Fruit fly (Drosophila melanogaster) whole organism, prepupa: Measurements from ENCODE around the gene CG42655.

Experiments
- Blimp-1 ChIP-seq: fragments of 200-800 bp; sonication (Bioruptor generic); optimal IDR thresholded peaks from 3 replicates; lab custom pipeline; 2017; ENCODE audit warnings: missing biosample characterization, missing genetic modification characterization, mild to moderate bottlenecking, moderate library complexity, missing genetic modification reagents
- CG10669 ChIP-seq: fragments of 200-800 bp; sonication (Bioruptor generic); optimal IDR thresholded peaks from 3 replicates; lab custom pipeline; 2018; ENCODE audit warnings: missing biosample characterization, mild to moderate bottlenecking, missing genetic modification characterization, moderate library complexity
- CG11294 ChIP-seq: fragments of 200-800 bp; sonication (Bioruptor generic); IDR thresholded peaks from 2 replicates; pipeline ENCODE4 v1.3.6; 2022; ENCODE audit warnings: missing biosample characterization, missing genetic modification characterization
- CG11902 ChIP-seq: fragments of 200-800 bp; sonication (Bioruptor generic); optimal IDR thresholded peaks from 3 replicates; lab custom pipeline; 2016; ENCODE audit warnings: missing biosample characterization, missing genetic modification characterization
- CG16779 ChIP-seq: fragments of 200-800 bp; sonication (Bioruptor generic); optimal IDR thresholded peaks from 3 replicates; lab custom pipeline; 2017; ENCODE audit warnings: missing biosample characterization, mild to moderate bottlenecking, missing genetic modification characterization
- CG3032 ChIP-seq: fragments of 200-800 bp; optimal IDR thresholded peaks from 2 replicates; lab custom pipeline; 2019; ENCODE audit warnings: missing biosample characterization, mild to moderate bottlenecking, missing genetic modification characterization, moderate library complexity
- CG31627 ChIP-seq: fragments of 200-800 bp; sonication (Bioruptor generic); optimal IDR thresholded peaks from 3 replicates; lab custom pipeline; 2016; ENCODE audit warnings: missing biosample characterization, missing genetic modification characterization
- CG32006 ChIP-seq: fragments of 200-800 bp; sonication (Bioruptor generic); optimal IDR thresholded peaks from 3 replicates; lab custom pipeline; 2017; ENCODE audit warnings: missing biosample characterization, mild to moderate bottlenecking, missing genetic modification characterization
- CG3919 ChIP-seq: fragments of 200-800 bp; sonication (Bioruptor generic); optimal IDR thresholded peaks from 3 replicates; lab custom pipeline; 2016; ENCODE audit warnings: missing biosample characterization, missing genetic modification characterization
- CG4318 ChIP-seq: fragments of 200-800 bp; sonication (Bioruptor generic); optimal IDR thresholded peaks from 3 replicates; lab custom pipeline; 2017; ENCODE audit warnings: missing biosample characterization, mild to moderate bottlenecking, missing genetic modification characterization
- CG6163 ChIP-seq: fragments of 200-800 bp; sonication (Bioruptor generic); IDR thresholded peaks from 3 replicates; pipeline ENCODE4 v1.3.6; 2022; ENCODE audit warnings: missing biosample characterization, missing genetic modification characterization
- CG6276 ChIP-seq: fragments of 200-800 bp; sonication (Bioruptor generic); optimal IDR thresholded peaks from 2 replicates; lab custom pipeline; 2017; ENCODE audit warnings: missing biosample characterization, mild to moderate bottlenecking, missing genetic modification characterization
- CG6792 ChIP-seq: fragments of 200-800 bp; sonication (Bioruptor generic); optimal IDR thresholded peaks from 3 replicates; lab custom pipeline; 2016; ENCODE audit warnings: missing biosample characterization, missing genetic modification characterization
- CG6854 ChIP-seq: fragments of 200-800 bp; sonication (Bioruptor generic); optimal IDR thresholded peaks from 2 replicates; lab custom pipeline; 2017; ENCODE audit warnings: missing biosample characterization, mild to moderate bottlenecking, missing genetic modification characterization
- CG7368 ChIP-seq: fragments of 200-800 bp; sonication (Bioruptor generic); optimal IDR thresholded peaks from 3 replicates; lab custom pipeline; 2016; ENCODE audit warnings: missing biosample characterization, missing genetic modification characterization
- CG8119 ChIP-seq: fragments of 200-800 bp; sonication (Bioruptor generic); IDR thresholded peaks from 3 replicates; pipeline ENCODE4 v1.3.6; 2022; ENCODE audit warnings: missing biosample characterization, missing genetic modification characterization
- CG8319 ChIP-seq: fragments of 200-800 bp; sonication (Bioruptor generic); optimal IDR thresholded peaks from 3 replicates; lab custom pipeline; 2016; ENCODE audit warnings: missing biosample characterization, missing genetic modification characterization
- CG8632 ChIP-seq: fragments of 200-800 bp; sonication (Bioruptor generic); optimal IDR thresholded peaks from 3 replicates; lab custom pipeline; 2016; ENCODE audit warnings: missing biosample characterization, missing genetic modification characterization
- CG9139 ChIP-seq: fragments of 200-800 bp; sonication (Bioruptor generic); optimal IDR thresholded peaks from 3 replicates; lab custom pipeline; 2017; ENCODE audit warnings: missing biosample characterization, mild to moderate bottlenecking, missing genetic modification characterization
- Eip93F ChIP-seq: fragments of 200-800 bp; sonication (Bioruptor generic); optimal IDR thresholded peaks from 2 replicates; lab custom pipeline; 2016; ENCODE audit warnings: missing biosample characterization, mild to moderate bottlenecking, missing genetic modification characterization
- Ets21C ChIP-seq: fragments of 200-800 bp; sonication (Bioruptor generic); optimal IDR thresholded peaks from 3 replicates; lab custom pipeline; 2016; ENCODE audit warnings: missing biosample characterization, missing genetic modification characterization
- Ets96B ChIP-seq: fragments of 200-800 bp; optimal IDR thresholded peaks from 2 replicates; lab custom pipeline; 2019; ENCODE audit warnings: missing biosample characterization, mild to moderate bottlenecking, missing genetic modification characterization, moderate library complexity
- Gug ChIP-seq: fragments of 200-800 bp; sonication (Bioruptor generic); IDR thresholded peaks from 2 replicates; pipeline ENCODE4 v1.3.6; 2022; ENCODE audit warnings: missing biosample characterization, missing genetic modification characterization
- Hr38 ChIP-seq: sonication (Bioruptor generic); optimal IDR thresholded peaks from 2 replicates; lab custom pipeline; 2016; ENCODE audit warnings: missing biosample characterization, missing genetic modification characterization
- Hr4 ChIP-seq: fragments of 200-800 bp; sonication (Bioruptor generic); optimal IDR thresholded peaks from 3 replicates; lab custom pipeline; 2016; ENCODE audit warnings: missing biosample characterization, missing genetic modification characterization
- Lpt ChIP-seq: fragments of 200-800 bp; sonication (Bioruptor generic); optimal IDR thresholded peaks from 3 replicates; lab custom pipeline; 2016; ENCODE audit warnings: missing biosample characterization, missing genetic modification characterization
- Met ChIP-seq: fragments of 200-800 bp; sonication (Bioruptor generic); optimal IDR thresholded peaks from 3 replicates; lab custom pipeline; 2016; ENCODE audit warnings: missing biosample characterization, missing genetic modification characterization
- OdsH ChIP-seq: fragments of 200-800 bp; sonication (Bioruptor generic); optimal IDR thresholded peaks from 3 replicates; lab custom pipeline; 2016; ENCODE audit warnings: missing biosample characterization, missing genetic modification characterization
- Smox ChIP-seq: fragments of 200-800 bp; sonication (Bioruptor generic); optimal IDR thresholded peaks from 3 replicates; lab custom pipeline; 2016; ENCODE audit warnings: missing biosample characterization, missing genetic modification characterization
- Sox102F ChIP-seq: fragments of 200-800 bp; sonication (Bioruptor generic); optimal IDR thresholded peaks from 2 replicates; lab custom pipeline; 2016; ENCODE audit warnings: missing biosample characterization, mild to moderate bottlenecking, missing genetic modification characterization
- Sox14 ChIP-seq: fragments of 200-800 bp; sonication (Bioruptor generic); optimal IDR thresholded peaks from 3 replicates; lab custom pipeline; 2016; ENCODE audit warnings: missing biosample characterization, missing genetic modification characterization
- Sox15 ChIP-seq: fragments of 200-800 bp; sonication (Bioruptor generic); optimal IDR thresholded peaks from 3 replicates; lab custom pipeline; 2016; ENCODE audit warnings: missing biosample characterization, missing genetic modification characterization
- cyc ChIP-seq: fragments of 200-800 bp; sonication (Bioruptor generic); optimal IDR thresholded peaks from 3 replicates; lab custom pipeline; 2016; ENCODE audit warnings: missing biosample characterization, missing genetic modification characterization
- dac ChIP-seq: fragments of 200-800 bp; sonication (Bioruptor generic); optimal IDR thresholded peaks from 2 replicates; lab custom pipeline; 2017; ENCODE audit warnings: missing biosample characterization, mild to moderate bottlenecking, missing genetic modification characterization
- dsx ChIP-seq: fragments of 200-800 bp; optimal IDR thresholded peaks from 3 replicates; lab custom pipeline; 2019; ENCODE audit warnings: missing biosample characterization, mild to moderate bottlenecking, missing genetic modification characterization, moderate library complexity; ENCODE audit not compliant: poor library complexity, severe bottlenecking
- eg ChIP-seq: fragments of 200-800 bp; sonication (Bioruptor generic); IDR thresholded peaks from 3 replicates; pipeline ENCODE4 v1.3.6; 2022; ENCODE audit warnings: missing biosample characterization, missing genetic modification characterization
- esn ChIP-seq: fragments of 200-800 bp; sonication (Bioruptor generic); optimal IDR thresholded peaks from 2 replicates; lab custom pipeline; 2016; ENCODE audit warnings: missing biosample characterization, mild to moderate bottlenecking, missing genetic modification characterization, moderate library complexity
- fd85E ChIP-seq: fragments of 200-800 bp; sonication (Bioruptor generic); optimal IDR thresholded peaks from 3 replicates; lab custom pipeline; 2016; ENCODE audit warnings: missing biosample characterization, missing genetic modification characterization
- fkh ChIP-seq: fragments of 200-800 bp; sonication (Bioruptor generic); optimal IDR thresholded peaks from 3 replicates; lab custom pipeline; 2017; ENCODE audit warnings: missing biosample characterization, mild to moderate bottlenecking, missing genetic modification characterization, moderate library complexity
- lz ChIP-seq: fragments of 200-800 bp; sonication (Bioruptor generic); optimal IDR thresholded peaks from 3 replicates; lab custom pipeline; 2016; ENCODE audit warnings: missing biosample characterization, missing genetic modification characterization
- net ChIP-seq: fragments of 200-800 bp; sonication (Bioruptor generic); optimal IDR thresholded peaks from 3 replicates; lab custom pipeline; 2016; ENCODE audit warnings: missing biosample characterization, missing genetic modification characterization
- pdm3 ChIP-seq: fragments of 200-800 bp; sonication (Bioruptor generic); optimal IDR thresholded peaks from 3 replicates; lab custom pipeline; 2016; ENCODE audit warnings: missing biosample characterization, missing genetic modification characterization
- salr ChIP-seq, 2 experiments: fragments of 200-800 bp; sonication (Bioruptor generic); optimal IDR thresholded peaks; 3 replicates each; lab custom pipeline; 2016 to 2018; ENCODE audit warnings: missing biosample characterization in 2 of 2, missing genetic modification characterization in 2 of 2, mild to moderate bottlenecking in 1 of 2
- spab ChIP-seq: fragments of 200-800 bp; sonication (Bioruptor generic); optimal IDR thresholded peaks from 2 replicates; lab custom pipeline; 2017; ENCODE audit warnings: missing biosample characterization, mild to moderate bottlenecking, missing genetic modification characterization, missing genetic modification reagents
- ss ChIP-seq, 2 experiments: fragments of 200-800 bp; sonication (Bioruptor generic); optimal IDR thresholded peaks; 2 replicates in 1 of 2; 3 replicates in 1 of 2; lab custom pipeline; 2017 to 2018; ENCODE audit warnings: mild to moderate bottlenecking in 2 of 2, missing biosample characterization in 2 of 2, missing genetic modification characterization in 2 of 2, moderate library complexity in 1 of 2
- svp ChIP-seq: fragments of 200-800 bp; sonication (Bioruptor generic); peaks from one replicate; lab custom pipeline; 2016; ENCODE audit warnings: missing biosample characterization, missing genetic modification characterization
- topi ChIP-seq: fragments of 200-800 bp; sonication (Bioruptor generic); optimal IDR thresholded peaks from 3 replicates; lab custom pipeline; 2016; ENCODE audit warnings: missing biosample characterization, missing genetic modification characterization

CG42655 gene

dm6 chr3L:19929719-19930334 lies 23.7 kb downstream of the CG42655 start (continued):
- no peak for TF ChIP-seq CG11294 (GFP tag; lab: Robert Waterston, UW)
- no peak for TF ChIP-seq Ets21C
- no peak for TF ChIP-seq Hr38 (GFP tag; lab: Kevin White, UChicago)
- no peak for TF ChIP-seq CG31627 (GFP tag; lab: Kevin White, UChicago)
- no peak for TF ChIP-seq topi (GFP tag; lab: Kevin White, UChicago)
- no peak for TF ChIP-seq dsx (GFP tag; lab: Kevin White, UChicago)
- no peak for TF ChIP-seq CG10669 (GFP tag; lab: Kevin White, UChicago)
- TF ChIP-seq Hr4 (GFP tag; lab: Kevin White, UChicago): no peak
- TF ChIP-seq Sox15 (GFP tag; lab: Kevin White, UChicago): no peak
- peak; percentile 37 for TF ChIP-seq fkh (GFP tag; lab: Kevin White, UChicago)

dm6 chr3L:19929051-19929718 lies 24.3 kb downstream of the CG42655 start:
- peak; percentile 36 for TF ChIP-seq OdsH (GFP tag; lab: Kevin White, UChicago)
- no peak for TF ChIP-seq Ets96B (tag; lab: Kevin White, UChicago)
- TF ChIP-seq dsx (GFP tag; lab: Kevin White, UChicago): peak; percentile 82
- TF ChIP-seq Eip93F: no peak
- TF ChIP-seq CG6792: no peak
- TF ChIP-seq CG10669 (GFP tag; lab: Kevin White, UChicago): peak; percentile 11
- TF ChIP-seq CG4318 (GFP tag; lab: Kevin White, UChicago): no peak
- no peak for TF ChIP-seq CG11294 (GFP tag; lab: Robert Waterston, UW)
- TF ChIP-seq CG3032: no peak
- TF ChIP-seq CG7368 (GFP tag; lab: Kevin White, UChicago): peak; percentile 17
- peak; percentile 34 for TF ChIP-seq lz
- TF ChIP-seq topi (GFP tag; lab: Kevin White, UChicago): peak; percentile 35
- no peak; the same call in 2 of the 3 replicates for TF ChIP-seq eg (GFP tag; lab: Robert Waterston, UW)
- TF ChIP-seq fkh (GFP tag; lab: Kevin White, UChicago): no peak
- TF ChIP-seq ss (GFP tag; optimal IDR thresholded peaks at IDR 0.05; lab: Kevin White, UChicago): peak; percentile 45 to 55
- TF ChIP-seq Sox102F (GFP tag; lab: Kevin White, UChicago): no peak
- TF ChIP-seq CG9139 (GFP tag; lab: Kevin White, UChicago): no peak
- peak; percentile 48 for TF ChIP-seq Smox (GFP tag; lab: Kevin White, UChicago)
- TF ChIP-seq dac: no peak
- peak; percentile 33 for TF ChIP-seq Sox14 (GFP tag; lab: Kevin White, UChicago)
- no peak for TF ChIP-seq spab
- TF ChIP-seq svp: peak; percentile 38
- no peak for TF ChIP-seq CG8119 (GFP tag; lab: Robert Waterston, UW)
- TF ChIP-seq CG16779 (tag; lab: Kevin White, UChicago): peak; percentile 32
- TF ChIP-seq Lpt (GFP tag; lab: Kevin White, UChicago): peak; percentile 33
- peak; percentile 30 for TF ChIP-seq Met
- TF ChIP-seq CG31627 (GFP tag; lab: Kevin White, UChicago): peak; percentile 30
- peak; percentile 16 for TF ChIP-seq CG32006 (GFP tag; lab: Kevin White, UChicago)
- no peak for TF ChIP-seq CG11902 (GFP tag; lab: Kevin White, UChicago)
- TF ChIP-seq fd85E (GFP tag; lab: Kevin White, UChicago): no peak
- TF ChIP-seq Sox15 (GFP tag; lab: Kevin White, UChicago): no peak
- TF ChIP-seq salr (GFP tag; optimal IDR thresholded peaks at IDR 0.05; lab: Kevin White, UChicago): peak in 1 of 2 experiments; percentile 27
- no peak for TF ChIP-seq CG8632 (GFP tag; lab: Kevin White, UChicago)
- no peak for TF ChIP-seq Gug
- peak; percentile 20 for TF ChIP-seq CG3919 (GFP tag; lab: Kevin White, UChicago)
- no peak for TF ChIP-seq CG6276 (GFP tag; lab: Kevin White, UChicago)
- TF ChIP-seq Blimp-1: peak; percentile 33
- peak; percentile 73; the same call in 2 of the 3 replicates for TF ChIP-seq CG6163 (GFP tag; lab: Robert Waterston, UW)
- peak; percentile 3 for TF ChIP-seq net (GFP tag; lab: Kevin White, UChicago)
- TF ChIP-seq CG6854 (GFP tag; lab: Kevin White, UChicago): peak; percentile 30
- TF ChIP-seq CG8319 (GFP tag; lab: Kevin White, UChicago): no peak
- TF ChIP-seq cyc: peak; percentile 5
- TF ChIP-seq pdm3: peak; percentile 45
- TF ChIP-seq esn (GFP tag; lab: Kevin White, UChicago): peak; percentile 58
